Worm (Caenorhabditis elegans) whole organism, L4 larva: ENCODE measurements around the gene Y37E11AL.2.

Experiments
- ZK546.5 ChIP-seq, 2 experiments: sonication (generic microtip); optimal IDR thresholded peaks; 2 replicates each; lab custom pipeline; 2017; ENCODE audit warnings: missing biosample characterization in 2 of 2, missing genetic modification characterization in 2 of 2
- attf-4 ChIP-seq: sonication (generic microtip); optimal IDR thresholded peaks from 3 replicates; lab custom pipeline; 2017; ENCODE audit warnings: missing biosample characterization, missing genetic modification characterization
- dpl-1 ChIP-seq: fragments of 150-350 bp; optimal IDR thresholded peaks from 2 replicates; lab custom pipeline; 2014; ENCODE audit warnings: missing biosample characterization, missing genetic modification reagents, missing genetic modification characterization
- egl-27 ChIP-seq: sonication (generic microtip); optimal IDR thresholded peaks from 3 replicates; lab custom pipeline; 2017; ENCODE audit warnings: missing biosample characterization, missing genetic modification reagents, missing genetic modification characterization
- hlh-30 ChIP-seq: sonication (generic microtip); optimal IDR thresholded peaks from 2 replicates; lab custom pipeline; 2017; ENCODE audit warnings: antibody characterized with exemption, mild to moderate bottlenecking, missing genetic modification characterization, missing compliant biosample characterization; ENCODE audit not compliant: insufficient read depth
- mdl-1 ChIP-seq, 2 experiments: fragments of 150-350 bp in 1 of 2; sonication (generic microtip) in 1 of 2; optimal IDR thresholded peaks; 2 replicates each; lab custom pipeline; 2014 to 2017; ENCODE audit warnings: missing biosample characterization in 2 of 2, missing genetic modification characterization in 2 of 2
- nhr-25 ChIP-seq: sonication (generic microtip); optimal IDR thresholded peaks from 2 replicates; lab custom pipeline; 2017; ENCODE audit warnings: missing genetic modification characterization, mild to moderate bottlenecking, missing compliant biosample characterization, antibody characterized with exemption, moderate library complexity, borderline replicate concordance; ENCODE audit not compliant: insufficient read depth
- snpc-4 ChIP-seq: fragments of 150-350 bp; optimal IDR thresholded peaks from 2 replicates; lab custom pipeline; 2014; ENCODE audit warnings: missing biosample characterization, missing genetic modification characterization
- unc-39 ChIP-seq: sonication (generic microtip); optimal IDR thresholded peaks from 2 replicates; lab custom pipeline; 2017; ENCODE audit warnings: missing biosample characterization, missing genetic modification characterization

DNA sequence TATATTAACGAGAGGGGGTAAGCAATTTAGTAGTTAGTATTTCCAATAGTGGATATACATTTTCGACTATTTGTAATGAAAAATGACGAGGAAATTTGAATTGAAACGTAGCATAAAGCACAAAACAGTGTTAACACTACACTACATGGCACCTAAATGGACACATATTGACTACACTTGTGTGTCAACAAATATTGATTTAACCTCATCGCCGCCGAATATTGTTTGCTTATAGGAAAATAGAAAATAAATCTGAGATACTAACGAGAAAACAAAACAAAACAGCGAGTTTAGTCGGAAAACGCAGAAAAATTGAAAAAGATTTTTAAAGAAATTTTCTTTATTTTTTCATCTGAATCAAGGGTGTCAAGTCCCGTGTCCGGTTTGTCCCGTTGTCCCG lies 22.3 kb downstream of the Y37E11AL.2 start:
- TF ChIP-seq dpl-1 (GFP tag; lab: Kevin White, UChicago) = no peak
- TF ChIP-seq hlh-30 (tag; lab: Kevin White, UChicago) = no peak
- TF ChIP-seq mdl-1 (tag; optimal IDR thresholded peaks at IDR 0.05; lab: Kevin White, UChicago) = no peak
- TF ChIP-seq unc-39 = no peak
- TF ChIP-seq snpc-4 (tag; lab: Kevin White, UChicago) = no peak
- TF ChIP-seq attf-4 = no peak
- no peak for TF ChIP-seq egl-27 (tag; lab: Kevin White, UChicago)
- no peak for TF ChIP-seq nhr-25 (tag; lab: Kevin White, UChicago)
- no peak for TF ChIP-seq ZK546.5 (tag; optimal IDR thresholded peaks at IDR 0.05; lab: Kevin White, UChicago)
